Worm (Caenorhabditis elegans) whole organism, L4/young adult: Measurements from ENCODE around the gene pro-2.

Source experiments
- W03F9.2 ChIP-seq: fragments of 150-350 bp; optimal IDR thresholded peaks from 2 replicates; lab custom pipeline; 2014; ENCODE audit warnings: missing biosample characterization, missing genetic modification characterization
- him-1 ChIP-seq: sonication (generic microtip); optimal IDR thresholded peaks from 2 replicates; lab custom pipeline; 2016; ENCODE audit warnings: missing genotype, missing genetic modification reagents, missing genetic modification characterization, missing compliant biosample characterization

DNA sequence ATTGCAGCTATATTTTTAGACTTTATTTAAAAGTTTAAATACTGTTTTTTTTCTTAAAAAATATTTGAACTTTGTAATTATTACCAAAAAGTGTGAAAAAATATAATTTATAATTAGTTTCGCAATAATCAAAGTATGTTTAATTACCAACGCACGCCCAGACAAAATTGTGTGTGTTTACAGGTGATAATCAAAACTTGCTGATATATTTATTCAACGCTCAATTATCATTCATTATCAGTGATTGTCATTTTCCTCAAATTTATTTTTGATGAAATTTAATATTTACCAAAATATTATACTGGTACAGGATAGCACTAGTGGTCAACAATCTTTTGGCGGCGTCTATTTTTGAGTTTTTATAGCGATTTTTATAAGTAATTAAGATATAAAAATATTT, 28.1 kb upstream of the pro-2 start:
- TF ChIP-seq him-1 (tag; lab: Kevin White, UChicago) (no peak), W03F9.2 (tag; lab: Kevin White, UChicago) (no peak)
